Comparison of ENCODE assay signal across 1 fruit fly cellular context in the genomic region with DNA sequence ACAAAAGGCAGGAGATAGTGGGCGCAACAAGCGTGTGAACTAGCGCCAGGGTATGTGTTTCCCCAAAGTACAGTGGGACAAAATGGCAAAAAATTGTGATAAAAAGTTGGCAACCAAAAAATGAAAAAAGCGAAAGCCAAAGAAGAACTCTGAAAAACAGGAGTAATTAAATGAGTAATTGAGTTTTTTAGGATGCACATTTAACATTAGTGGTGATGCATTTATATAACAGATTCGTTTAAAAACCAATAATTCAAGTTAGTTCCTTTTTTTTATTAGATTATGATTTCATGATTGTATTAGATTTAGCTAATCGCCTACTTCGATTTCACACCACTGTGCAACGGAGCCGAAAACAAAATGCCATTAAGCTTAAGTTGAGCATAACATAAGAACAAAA.
A peak's percentile ranks its signal among the peaks of the same experiment; 100 is the strongest.
TF ChIP-seq lines count a peak whose summit lies in the region.

No protein-coding gene starts in this region.

TF ChIP-seq in whole organism, embryonic, 481 proteins besides CTCF, POLR2A, EP300 and RAD21 (continued from another document and continues in another):
- TF ChIP-seq gcm (GFP tag; optimal IDR thresholded peaks at IDR 0.05; lab: Kevin White, UChicago) (peak; percentile 37), CG10366 (GFP tag; IDR thresholded peaks at IDR 0.05; lab: Robert Waterston, UW) (peak; percentile 43), CG9609 (GFP tag; optimal IDR thresholded peaks at IDR 0.05; lab: Kevin White, UChicago) (no peak), CG6683 (GFP tag; optimal IDR thresholded peaks at IDR 0.05; lab: Kevin White, UChicago) (no peak), pzg (GFP tag; optimal IDR thresholded peaks at IDR 0.05; lab: Kevin White, UChicago) (no peak), CG10431 (GFP tag; optimal IDR thresholded peaks at IDR 0.05; lab: Kevin White, UChicago) (no peak), CG34422 (GFP tag; IDR thresholded peaks at IDR 0.05; lab: Robert Waterston, UW) (no peak), Hmr (GFP tag; optimal IDR thresholded peaks at IDR 0.05; lab: Kevin White, UChicago) (peak; percentile 49), salm (tag; optimal IDR thresholded peaks at IDR 0.05; lab: Kevin White, UChicago) (peak; percentile 20), CG34224 (GFP tag; IDR thresholded peaks at IDR 0.05; lab: Robert Waterston, UW; ENCODE audit: partially characterized antibody) (no peak), Fer3 (tag; optimal IDR thresholded peaks at IDR 0.05; lab: Kevin White, UChicago) (peak; percentile 23), Bdp1 (GFP tag; optimal IDR thresholded peaks at IDR 0.05; lab: Kevin White, UChicago) (peak; percentile 26), pb (GFP tag; optimal IDR thresholded peaks at IDR 0.05; lab: Kevin White, UChicago) (peak; percentile 26), slou (GFP tag; optimal IDR thresholded peaks at IDR 0.05; lab: Kevin White, UChicago) (no peak), Dref (GFP tag; IDR thresholded peaks at IDR 0.05; lab: Robert Waterston, UW) (no peak), otp (GFP tag; IDR thresholded peaks at IDR 0.05; lab: Robert Waterston, UW) (peak; percentile 28; the same call in 1 of the 3 replicates), Atf-2 (GFP tag; optimal IDR thresholded peaks at IDR 0.05; lab: Kevin White, UChicago) (peak; percentile 54), dm (GFP tag; optimal IDR thresholded peaks at IDR 0.05; lab: Kevin White, UChicago) (no peak), cg (GFP tag; optimal IDR thresholded peaks at IDR 0.05; lab: Kevin White, UChicago) (no peak), MBD-R2 (GFP tag; IDR thresholded peaks at IDR 0.05; lab: Robert Waterston, UW) (no peak), sug (tag; optimal IDR thresholded peaks at IDR 0.05; lab: Kevin White, UChicago) (no peak), CG30431 (GFP tag; optimal IDR thresholded peaks at IDR 0.05; lab: Kevin White, UChicago) (peak; percentile 25), CG13775 (GFP tag; optimal IDR thresholded peaks at IDR 0.05; lab: Kevin White, UChicago) (peak; percentile 20), Hand (GFP tag; optimal IDR thresholded peaks at IDR 0.05; lab: Kevin White, UChicago) (peak; percentile 21), CG9817 (tag; optimal IDR thresholded peaks at IDR 0.05; lab: Kevin White, UChicago) (peak; percentile 10), Ets65A (GFP tag; lab: Kevin White, UChicago) (peak; percentile 89), z (GFP tag; IDR thresholded peaks at IDR 0.05; lab: Robert Waterston, UW) (no peak), gfzf (GFP tag; optimal IDR thresholded peaks at IDR 0.05; lab: Kevin White, UChicago) (no peak), CG2116 (GFP tag; optimal IDR thresholded peaks at IDR 0.05; lab: Kevin White, UChicago) (no peak), dimm (GFP tag; IDR thresholded peaks at IDR 0.05; lab: Robert Waterston, UW) (no peak), CoRest (tag; optimal IDR thresholded peaks at IDR 0.05; lab: Kevin White, UChicago) (peak; percentile 64), CG11456 (GFP tag; IDR thresholded peaks at IDR 0.05; lab: Robert Waterston, UW) (no peak), zfh2 (GFP tag; optimal IDR thresholded peaks at IDR 0.05; lab: Kevin White, UChicago) (peak; percentile 14), Myb (GFP tag; optimal IDR thresholded peaks at IDR 0.05; lab: Kevin White, UChicago) (peak; percentile 28), Lim3 (GFP tag; IDR thresholded peaks at IDR 0.05; lab: Robert Waterston, UW) (no peak), lov (optimal IDR thresholded peaks at IDR 0.05; lab: Kevin White, UChicago) (no peak), lov (GFP tag; IDR thresholded peaks at IDR 0.05; lab: Robert Waterston, UW) (no peak), Ptx1 (GFP tag; IDR thresholded peaks at IDR 0.05; lab: Robert Waterston, UW) (peak; percentile 62), Kr (GFP tag; optimal IDR thresholded peaks at IDR 0.05; lab: Kevin White, UChicago) (no peak), CG18011 (GFP tag; optimal IDR thresholded peaks at IDR 0.05; lab: Kevin White, UChicago) (no peak), CG9876 (GFP tag; optimal IDR thresholded peaks at IDR 0.05; lab: Kevin White, UChicago) (peak; percentile 4), CG7357 (GFP tag; IDR thresholded peaks at IDR 0.05; lab: Robert Waterston, UW) (peak; percentile 47; the same call in 1 of the 3 replicates), sob (GFP tag; IDR thresholded peaks at IDR 0.05; lab: Robert Waterston, UW) (no peak), CG5180 (GFP tag; optimal IDR thresholded peaks at IDR 0.05; lab: Kevin White, UChicago) (no peak), insv (GFP tag; optimal IDR thresholded peaks at IDR 0.05; lab: Kevin White, UChicago) (no peak), Ada2b (GFP tag; IDR thresholded peaks at IDR 0.05; lab: Robert Waterston, UW) (peak; percentile 47), CG18262 (tag; optimal IDR thresholded peaks at IDR 0.05; lab: Kevin White, UChicago) (peak; percentile 74), wek (GFP tag; optimal IDR thresholded peaks at IDR 0.05; lab: Kevin White, UChicago) (no peak), bab2 (GFP tag; optimal IDR thresholded peaks at IDR 0.05; lab: Kevin White, UChicago) (peak; percentile 49), CG10267 (tag; optimal IDR thresholded peaks at IDR 0.05; lab: Kevin White, UChicago) (peak; percentile 47), CG16815 (GFP tag; optimal IDR thresholded peaks at IDR 0.05; lab: Kevin White, UChicago) (peak; percentile 30), CG14667 (GFP tag; IDR thresholded peaks at IDR 0.05; lab: Robert Waterston, UW) (peak; percentile 36; the same call in 1 of the 2 replicates), CG10209 (GFP tag; optimal IDR thresholded peaks at IDR 0.05; lab: Kevin White, UChicago) (peak; percentile 47), CG5953 (GFP tag; IDR thresholded peaks at IDR 0.05; lab: Robert Waterston, UW) (no peak), Mrtf (GFP tag; IDR thresholded peaks at IDR 0.05; lab: Robert Waterston, UW) (no peak), CG11247 (GFP tag; IDR thresholded peaks at IDR 0.05; lab: Robert Waterston, UW) (no peak), CG2202 (tag; optimal IDR thresholded peaks at IDR 0.05; lab: Kevin White, UChicago) (no peak), dmrt11E (tag; optimal IDR thresholded peaks at IDR 0.05; lab: Kevin White, UChicago) (peak; percentile 53), B-H1 (GFP tag; IDR thresholded peaks at IDR 0.05; lab: Robert Waterston, UW) (peak; percentile 39; the same call in 1 of the 3 replicates), org-1 (GFP tag; optimal IDR thresholded peaks at IDR 0.05; lab: Kevin White, UChicago) (peak; percentile 58), CG3281 (GFP tag; optimal IDR thresholded peaks at IDR 0.05; lab: Kevin White, UChicago) (peak; percentile 58), lbe (GFP tag; optimal IDR thresholded peaks at IDR 0.05; lab: Kevin White, UChicago) (no peak), mirr (GFP tag; optimal IDR thresholded peaks at IDR 0.05; lab: Kevin White, UChicago) (no peak), CG12219 (GFP tag; optimal IDR thresholded peaks at IDR 0.05; lab: Kevin White, UChicago) (peak; percentile 24), CG11398 (GFP tag; optimal IDR thresholded peaks at IDR 0.05; lab: Kevin White, UChicago) (no peak), CG2678 (tag; optimal IDR thresholded peaks at IDR 0.05; lab: Kevin White, UChicago) (peak; percentile 75), CG17612 (GFP tag; IDR thresholded peaks at IDR 0.05; lab: Robert Waterston, UW) (no peak), ken (GFP tag; IDR thresholded peaks at IDR 0.05; lab: Robert Waterston, UW) (0 out of 3 replicates have a peak, but pooled peaks have one; percentile 8), row (GFP tag; IDR thresholded peaks at IDR 0.05; lab: Robert Waterston, UW) (peak; percentile 56), CG12391 (tag; optimal IDR thresholded peaks at IDR 0.05; lab: Kevin White, UChicago) (peak; percentile 60), trem (tag; optimal IDR thresholded peaks at IDR 0.05; lab: Kevin White, UChicago) (peak; percentile 23), btn (GFP tag; optimal IDR thresholded peaks at IDR 0.05; lab: Kevin White, UChicago) (no peak), Meics (GFP tag; optimal IDR thresholded peaks at IDR 0.05; lab: Kevin White, UChicago) (peak; percentile 60), CG31224 (GFP tag; IDR thresholded peaks at IDR 0.05; lab: Robert Waterston, UW) (0 out of 2 replicates have a peak, but pooled peaks have one; percentile 15), ac (GFP tag; optimal IDR thresholded peaks at IDR 0.05; lab: Kevin White, UChicago) (no peak), dysf (GFP tag; IDR thresholded peaks at IDR 0.05; lab: Robert Waterston, UW) (peak; percentile 59), CG15696 (tag; optimal IDR thresholded peaks at IDR 0.05; lab: Kevin White, UChicago) (no peak), CG18599 (GFP tag; optimal IDR thresholded peaks at IDR 0.05; lab: Kevin White, UChicago) (peak; percentile 53), CG3407 (GFP tag; optimal IDR thresholded peaks at IDR 0.05; lab: Kevin White, UChicago) (peak; percentile 5), Mes4 (GFP tag; optimal IDR thresholded peaks at IDR 0.05; lab: Kevin White, UChicago) (no peak), CG3838 (GFP tag; optimal IDR thresholded peaks at IDR 0.05; lab: Kevin White, UChicago) (no peak), ap (GFP tag; IDR thresholded peaks at IDR 0.05; lab: Robert Waterston, UW) (0 out of 2 replicates have a peak, but pooled peaks have one; percentile 18), CG10979 (tag; optimal IDR thresholded peaks at IDR 0.05; lab: Kevin White, UChicago) (peak; percentile 75), CG6765 (GFP tag; optimal IDR thresholded peaks at IDR 0.05; lab: Kevin White, UChicago) (no peak), crp (GFP tag; optimal IDR thresholded peaks at IDR 0.05; lab: Kevin White, UChicago) (no peak), Dek (tag; optimal IDR thresholded peaks at IDR 0.05; lab: Kevin White, UChicago) (no peak), CG2875 (GFP tag; optimal IDR thresholded peaks at IDR 0.05; lab: Kevin White, UChicago) (peak; percentile 54), fu2 (GFP tag; optimal IDR thresholded peaks at IDR 0.05; lab: Kevin White, UChicago) (peak; percentile 13), vfl (GFP tag; optimal IDR thresholded peaks at IDR 0.05; lab: Kevin White, UChicago) (no peak), CHES-1-like (GFP tag; optimal IDR thresholded peaks at IDR 0.05; lab: Kevin White, UChicago) (no peak), Lhr (GFP tag; optimal IDR thresholded peaks at IDR 0.05; lab: Kevin White, UChicago) (no peak), CG31441 (GFP tag; IDR thresholded peaks at IDR 0.05; lab: Robert Waterston, UW) (peak; percentile 72), CG1529 (GFP tag; optimal IDR thresholded peaks at IDR 0.05; lab: Kevin White, UChicago) (peak; percentile 43), Ravus (GFP tag; IDR thresholded peaks at IDR 0.05; lab: Robert Waterston, UW) (no peak), CG12744 (GFP tag; optimal IDR thresholded peaks at IDR 0.05; lab: Kevin White, UChicago) (no peak), NFAT (GFP tag; IDR thresholded peaks at IDR 0.05; lab: Robert Waterston, UW) (no peak), CkIIα-i1 (GFP tag; IDR thresholded peaks at IDR 0.05; lab: Robert Waterston, UW) (no peak), pum (GFP tag; optimal IDR thresholded peaks at IDR 0.05; lab: Kevin White, UChicago) (peak; percentile 42), ab (GFP tag; optimal IDR thresholded peaks at IDR 0.05; lab: Kevin White, UChicago) (no peak), NfI (GFP tag; optimal IDR thresholded peaks at IDR 0.05; lab: Kevin White, UChicago) (peak; percentile 45), CG12942 (GFP tag; optimal IDR thresholded peaks at IDR 0.05; lab: Kevin White, UChicago) (peak; percentile 31), Tbp (GFP tag; optimal IDR thresholded peaks at IDR 0.05; lab: Kevin White, UChicago) (no peak), CG14050 (GFP tag; IDR thresholded peaks at IDR 0.05; lab: Robert Waterston, UW) (no peak), lmd (GFP tag; IDR thresholded peaks at IDR 0.05; lab: Robert Waterston, UW) (peak; percentile 54), sim (GFP tag; IDR thresholded peaks at IDR 0.05; lab: Robert Waterston, UW) (no peak), sens-2 (GFP tag; IDR thresholded peaks at IDR 0.05; lab: Robert Waterston, UW) (no peak), grau (tag; optimal IDR thresholded peaks at IDR 0.05; lab: Kevin White, UChicago) (peak; percentile 71), CG11695 (GFP tag; IDR thresholded peaks at IDR 0.05; lab: Robert Waterston, UW) (peak; percentile 68; the same call in 2 of the 3 replicates), dan (GFP tag; IDR thresholded peaks at IDR 0.05; lab: Robert Waterston, UW) (no peak), CG31388 (GFP tag; optimal IDR thresholded peaks at IDR 0.05; lab: Kevin White, UChicago) (no peak), az2 (GFP tag; optimal IDR thresholded peaks at IDR 0.05; lab: Kevin White, UChicago) (peak; percentile 61), YL-1 (GFP tag; optimal IDR thresholded peaks at IDR 0.05; lab: Kevin White, UChicago) (no peak), CG34376 (GFP tag; optimal IDR thresholded peaks at IDR 0.05; lab: Kevin White, UChicago) (no peak), pros (GFP tag; optimal IDR thresholded peaks at IDR 0.05; lab: Kevin White, UChicago) (no peak), CG4820 (GFP tag; optimal IDR thresholded peaks at IDR 0.05; lab: Kevin White, UChicago) (peak; percentile 52), tna (GFP tag; IDR thresholded peaks at IDR 0.05; lab: Robert Waterston, UW; ENCODE audit: partially characterized antibody) (no peak), onecut (GFP tag; IDR thresholded peaks at IDR 0.05; lab: Robert Waterston, UW) (peak; percentile 20; the same call in 1 of the 2 replicates), CG2129 (GFP tag; IDR thresholded peaks at IDR 0.05; lab: Robert Waterston, UW; ENCODE audit: partially characterized antibody) (no peak), jumu (GFP tag; optimal IDR thresholded peaks at IDR 0.05; lab: Kevin White, UChicago) (peak; percentile 45), CrebB (tag; optimal IDR thresholded peaks at IDR 0.05; lab: Kevin White, UChicago) (no peak), CG8359 (GFP tag; optimal IDR thresholded peaks at IDR 0.05; lab: Kevin White, UChicago; ENCODE audit: borderline replicate concordance) (peak; percentile 32), Fer2 (tag; optimal IDR thresholded peaks at IDR 0.05; lab: Kevin White, UChicago) (no peak), CG16779 (GFP tag; IDR thresholded peaks at IDR 0.05; lab: Robert Waterston, UW) (no peak), wor (GFP tag; IDR thresholded peaks at IDR 0.05; lab: Robert Waterston, UW) (peak; percentile 35), shn (GFP tag; optimal IDR thresholded peaks at IDR 0.05; lab: Kevin White, UChicago) (peak; percentile 6), Asciz (GFP tag; optimal IDR thresholded peaks at IDR 0.05; lab: Kevin White, UChicago) (peak; percentile 38), zen2 (GFP tag; IDR thresholded peaks at IDR 0.05; lab: Robert Waterston, UW; ENCODE audit: partially characterized antibody) (no peak), CG14965 (GFP tag; optimal IDR thresholded peaks at IDR 0.05; lab: Kevin White, UChicago; ENCODE audit: borderline replicate concordance) (no peak), Trl (optimal IDR thresholded peaks at IDR 0.05; lab: Kevin White, UChicago) (no peak), Trl (GFP tag; optimal IDR thresholded peaks at IDR 0.05; lab: Kevin White, UChicago) (peak; percentile 54)
